Worm (Caenorhabditis elegans) whole organism, early embryonic: ENCODE data around the gene vnut-1.

Experiments used
- aly-1 ChIP-seq: sonication (generic microtip); optimal IDR thresholded peaks from 2 replicates; lab custom pipeline; 2016; ENCODE audit warnings: missing genetic modification characterization, missing compliant biosample characterization
- ama-1 ChIP-seq: fragments of 150-350 bp; optimal IDR thresholded peaks from 2 replicates; lab custom pipeline; 2014
- flt-1 ChIP-seq: fragments of 200-800 bp; sonication (Bioruptor generic); IDR thresholded peaks from 2 replicates; pipeline ENCODE4 v1.3.6; 2022; ENCODE audit warnings: missing genetic modification characterization, missing compliant biosample characterization
- hnd-1 ChIP-seq: sonication (generic microtip); optimal IDR thresholded peaks from 2 replicates; lab custom pipeline; 2016; ENCODE audit warnings: missing genetic modification characterization, missing compliant biosample characterization
- sea-1 ChIP-seq: fragments of 200-800 bp; sonication (Bioruptor generic); conservative IDR thresholded peaks from 2 replicates; pipeline ENCODE4 v1.3.6; 2022; ENCODE audit warnings: missing genetic modification characterization, missing compliant biosample characterization
- tbx-11 ChIP-seq: fragments of 200-800 bp; sonication (Bioruptor generic); IDR thresholded peaks from 2 replicates; pipeline ENCODE4 v1.3.6; 2022; ENCODE audit warnings: missing genetic modification characterization, missing compliant biosample characterization

DNA sequence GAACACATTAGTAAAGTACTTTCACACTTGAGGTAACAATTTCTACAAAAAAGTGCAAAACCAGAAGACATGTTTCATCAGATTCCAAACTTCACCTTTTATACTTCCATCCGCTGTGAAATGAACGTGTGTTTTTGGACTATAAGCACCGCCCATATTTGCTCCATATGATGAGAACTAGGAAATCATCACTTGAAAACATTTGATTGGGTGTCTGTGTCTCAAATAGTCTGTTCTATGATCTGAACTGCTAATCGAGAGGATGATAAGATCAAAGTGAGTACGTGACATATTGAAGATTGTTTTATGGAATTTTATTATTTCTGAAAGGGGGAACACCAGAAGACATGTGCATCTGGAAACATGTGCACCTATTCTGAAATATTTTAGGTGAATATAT lies 5.7 kb downstream of the vnut-1 start:
- TF ChIP-seq hnd-1: no peak
- no peak for TF ChIP-seq flt-1
- TF ChIP-seq aly-1 (tag; lab: Kevin White, UChicago): no peak
- TF ChIP-seq sea-1: no peak
- TF ChIP-seq ama-1 (lab: Kevin White, UChicago): no peak
- TF ChIP-seq tbx-11 (GFP tag; lab: Robert Waterston, UW): no peak
